Worm (Caenorhabditis elegans) whole organism, L4 larva: Measurements from ENCODE around the gene B0273.115.

ENCODE experiments used
- attf-4 ChIP-seq: sonication (generic microtip); optimal IDR thresholded peaks from 3 replicates; lab custom pipeline; 2017; ENCODE audit warnings: missing biosample characterization, missing genetic modification characterization
- ces-1 ChIP-seq: fragments of 150-350 bp; sonication (generic microtip); optimal IDR thresholded peaks from 4 replicates; lab custom pipeline; 2014; ENCODE audit warnings: missing biosample characterization, missing genetic modification reagents, missing genetic modification characterization
- daf-19 ChIP-seq: fragments of 200-800 bp; sonication (Bioruptor generic); conservative IDR thresholded peaks from 2 replicates; pipeline ENCODE4 v1.3.6; 2022; ENCODE audit warnings: missing genetic modification characterization, missing compliant biosample characterization
- fkh-10 ChIP-seq: fragments of 150-350 bp; optimal IDR thresholded peaks from 2 replicates; lab custom pipeline; 2014; ENCODE audit warnings: missing biosample characterization, missing genetic modification reagents, missing genetic modification characterization
- jun-1 ChIP-seq: fragments of 150-350 bp; optimal IDR thresholded peaks from 2 replicates; lab custom pipeline; 2014; ENCODE audit warnings: missing biosample characterization, missing genetic modification reagents, missing genetic modification characterization
- mdl-1 ChIP-seq, 2 experiments: fragments of 150-350 bp in 1 of 2; sonication (generic microtip) in 1 of 2; optimal IDR thresholded peaks; 2 replicates each; lab custom pipeline; 2014 to 2017; ENCODE audit warnings: missing biosample characterization in 2 of 2, missing genetic modification characterization in 2 of 2
- unc-130 ChIP-seq: sonication (generic microtip); optimal IDR thresholded peaks from 2 replicates; lab custom pipeline; 2016; ENCODE audit warnings: missing genetic modification reagents, missing genetic modification characterization, missing compliant biosample characterization
- unc-62 ChIP-seq, 3 experiments: fragments of 150-350 bp in 1 of 3; sonication (generic microtip); optimal IDR thresholded peaks in 2 of 3; peaks in 1 of 3; 1 replicate in 1 of 3; 2 replicates in 2 of 3; lab custom pipeline; 2014 to 2017; ENCODE audit warnings: missing biosample characterization in 3 of 3, missing genetic modification characterization in 3 of 3, missing genetic modification reagents in 3 of 3, missing genotype in 1 of 3

DNA sequence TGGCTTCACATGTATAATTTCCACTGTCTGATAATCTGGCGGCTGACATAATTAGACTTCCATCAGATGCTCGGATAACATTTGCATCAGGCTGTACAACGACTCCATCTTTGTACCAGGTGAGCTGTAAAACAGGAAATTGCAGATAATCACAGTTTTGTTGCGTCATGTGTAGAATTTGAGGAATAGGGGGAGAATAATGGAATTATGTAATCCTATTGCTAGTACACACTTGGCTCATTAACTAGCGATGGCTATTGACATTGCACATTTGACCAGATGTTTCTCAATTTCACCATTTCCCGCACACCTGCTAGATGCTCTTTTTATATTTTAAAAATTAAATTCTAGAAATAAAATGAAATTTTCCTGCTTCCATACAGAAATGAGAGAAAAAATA, 10.5 kb upstream of the B0273.115 start:
- no peak for TF ChIP-seq unc-130 (GFP tag; lab: Kevin White, UChicago)
- no peak for TF ChIP-seq mdl-1 (tag; optimal IDR thresholded peaks at IDR 0.05; lab: Kevin White, UChicago)
- TF ChIP-seq unc-62 (GFP tag; optimal IDR thresholded peaks at IDR 0.05 in 1 of 2; lab: Kevin White, UChicago): no peak
- TF ChIP-seq unc-62 (tag; optimal IDR thresholded peaks at IDR 0.05; lab: Kevin White, UChicago): no peak
- TF ChIP-seq attf-4 (tag; lab: Kevin White, UChicago): no peak
- TF ChIP-seq daf-19 (GFP tag; lab: Robert Waterston, UW): no peak
- no peak for TF ChIP-seq ces-1 (GFP tag; lab: Kevin White, UChicago)
- TF ChIP-seq jun-1 (tag; lab: Kevin White, UChicago): no peak
- no peak for TF ChIP-seq fkh-10 (GFP tag; lab: Kevin White, UChicago)
